Worm (Caenorhabditis elegans): Measurements from ENCODE around the gene Y73F8A.32.
A peak's percentile ranks its signal among the peaks of the same experiment; 100 is the strongest.

The Y73F8A.32 gene

DNA sequence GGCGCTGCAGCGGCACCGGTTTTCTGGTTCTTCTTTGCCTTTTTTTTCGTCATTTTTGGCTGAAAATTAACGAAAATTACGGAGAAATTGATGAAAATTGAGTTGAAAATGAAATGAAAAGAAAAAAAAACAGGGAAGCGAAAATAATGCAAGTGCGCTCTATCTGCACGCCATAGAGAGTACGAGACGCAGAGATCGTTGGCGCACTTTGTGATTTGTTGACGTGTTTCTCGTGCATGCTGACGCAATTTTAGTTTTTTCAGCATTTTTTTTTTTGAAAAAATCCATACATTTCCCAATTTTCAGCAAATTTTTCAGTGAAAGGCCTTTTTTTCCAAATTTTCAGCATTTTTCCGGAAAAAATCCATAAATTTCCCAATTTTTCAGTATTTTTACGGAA, 49.8 kb downstream of the Y73F8A.32 start, which contains the start of gene ntl-11 (continued):
- TF ChIP-seq snpc-1.3 (tag; optimal IDR thresholded peaks at IDR 0.05; ENCODE audit: insufficient read depth): peak; percentile 77
- no peak for TF ChIP-seq sptf-2 (GFP tag; optimal IDR thresholded peaks at IDR 0.05)
- peak; percentile 100 for TF ChIP-seq ztf-18 (tag; optimal IDR thresholded peaks at IDR 0.05)
- peak; percentile 92 for TF ChIP-seq repo-1 (tag; optimal IDR thresholded peaks at IDR 0.05)
- TF ChIP-seq lin-40 (tag; optimal IDR thresholded peaks at IDR 0.05): peak; percentile 98
- TF ChIP-seq chd-7 (tag; optimal IDR thresholded peaks at IDR 0.05): no peak
- TF ChIP-seq zim-3 (tag; optimal IDR thresholded peaks at IDR 0.05): no peak
- peak; percentile 96 for TF ChIP-seq ekl-4 (GFP tag; IDR thresholded peaks at IDR 0.05)
- peak; percentile 97 for TF ChIP-seq K11D2.4 (GFP tag; IDR thresholded peaks at IDR 0.05)
- no peak for TF ChIP-seq hlh-26 (GFP tag; conservative IDR thresholded peaks at IDR 0.05)
- TF ChIP-seq snpc-4 (GFP tag; optimal IDR thresholded peaks at IDR 0.05): peak; percentile 90
- peak; percentile 90 to 97 (median 94) for TF ChIP-seq snpc-4 (tag; optimal IDR thresholded peaks at IDR 0.05)
- TF ChIP-seq dpff-1 (tag; optimal IDR thresholded peaks at IDR 0.05): peak; percentile 17
- TF ChIP-seq Y53F4B.3 (GFP tag; IDR thresholded peaks at IDR 0.05): peak; percentile 15; the same call in 1 of the 2 replicates
- TF ChIP-seq unc-130 (GFP tag; optimal IDR thresholded peaks at IDR 0.05): peak; percentile 35
- TF ChIP-seq egrh-3 (GFP tag; IDR thresholded peaks at IDR 0.05): 0 out of 2 replicates have a peak, but pooled peaks have one; percentile 20
- peak; percentile 95 for TF ChIP-seq snpc-3.4 (tag; optimal IDR thresholded peaks at IDR 0.05)
- peak; percentile 60 for TF ChIP-seq xnd-1 (tag; optimal IDR thresholded peaks at IDR 0.05)
- peak; percentile 82 for TF ChIP-seq C17E4.6 (GFP tag; IDR thresholded peaks at IDR 0.05)
- no peak for TF ChIP-seq mxl-1 (tag; optimal IDR thresholded peaks at IDR 0.05)
- TF ChIP-seq ceh-100 (GFP tag; IDR thresholded peaks at IDR 0.05): peak; percentile 86
- TF ChIP-seq ztf-26 (tag; optimal IDR thresholded peaks at IDR 0.05): peak; percentile 94
- peak; percentile 96 for TF ChIP-seq dox-1 (GFP tag; IDR thresholded peaks at IDR 0.05)
- 0 out of 2 replicates have a peak, but pooled peaks have one; percentile 48 for TF ChIP-seq F37B4.10 (GFP tag; IDR thresholded peaks at IDR 0.05)
- TF ChIP-seq ceh-27 (GFP tag; optimal IDR thresholded peaks at IDR 0.05): peak; percentile 83
- peak; percentile 59 to 81 for TF ChIP-seq let-607 (tag; optimal IDR thresholded peaks at IDR 0.05)
- peak; percentile 100 for TF ChIP-seq hmg-1.2 (GFP tag; IDR thresholded peaks at IDR 0.05)
- TF ChIP-seq Y53G8AR.9 (GFP tag; conservative IDR thresholded peaks at IDR 0.05): peak; percentile 99
- peak; percentile 72 for TF ChIP-seq B0019.2 (GFP tag; conservative IDR thresholded peaks at IDR 0.05)
- no peak for TF ChIP-seq sdz-38 (tag; optimal IDR thresholded peaks at IDR 0.05)
- 0 out of 2 replicates have a peak, but pooled peaks have one; percentile 25 for TF ChIP-seq lag-1 (GFP tag; IDR thresholded peaks at IDR 0.05)
- TF ChIP-seq hrde-1 (tag; optimal IDR thresholded peaks at IDR 0.05; ENCODE audit: borderline replicate concordance): peak; percentile 36
- TF ChIP-seq nhr-179 (tag; optimal IDR thresholded peaks at IDR 0.05): no peak
- TF ChIP-seq F10E7.11 (tag; optimal IDR thresholded peaks at IDR 0.05): no peak
- TF ChIP-seq dpl-1 (GFP tag; optimal IDR thresholded peaks at IDR 0.05): peak; percentile 69
- TF ChIP-seq ceh-79 (tag; optimal IDR thresholded peaks at IDR 0.05): no peak
- TF ChIP-seq snpc-1.1 (tag; optimal IDR thresholded peaks at IDR 0.05; ENCODE audit: insufficient read depth): peak; percentile 79
- TF ChIP-seq cebp-2 (GFP tag; IDR thresholded peaks at IDR 0.05): peak; percentile 89; the same call in 1 of the 2 replicates
- peak; percentile 71 for TF ChIP-seq attf-3 (GFP tag; conservative IDR thresholded peaks at IDR 0.05)
- TF ChIP-seq ztf-3 (GFP tag; optimal IDR thresholded peaks at IDR 0.05): peak; percentile 1
- TF ChIP-seq akir-1 (GFP tag; optimal IDR thresholded peaks at IDR 0.05): no peak
- peak; percentile 52 for TF ChIP-seq madf-8 (GFP tag; conservative IDR thresholded peaks at IDR 0.05)
- TF ChIP-seq nhr-120 (GFP tag; IDR thresholded peaks at IDR 0.05): no peak
- peak; percentile 75; the same call in 1 of the 2 replicates for TF ChIP-seq egl-44 (GFP tag; IDR thresholded peaks at IDR 0.05)
- TF ChIP-seq lin-54 (GFP tag; optimal IDR thresholded peaks at IDR 0.05): peak; percentile 96
- TF ChIP-seq ztf-25 (GFP tag; IDR thresholded peaks at IDR 0.05): no peak
- peak; percentile 81 for TF ChIP-seq somi-1 (GFP tag; optimal IDR thresholded peaks at IDR 0.05)
- TF ChIP-seq madf-10 (tag; optimal IDR thresholded peaks at IDR 0.05): peak; percentile 79
